Worm (Caenorhabditis elegans) whole organism, L3 larva: ENCODE data around the gene irld-27.

Experiments used
- R02D3.7 ChIP-seq: fragments of 150-350 bp; optimal IDR thresholded peaks from 2 replicates; lab custom pipeline; 2014; ENCODE audit warnings: missing biosample characterization, missing genetic modification characterization
- ZK546.5 ChIP-seq: sonication (generic microtip); optimal IDR thresholded peaks from 2 replicates; lab custom pipeline; 2017; ENCODE audit warnings: missing biosample characterization, missing genetic modification characterization
- ceh-16 ChIP-seq: sonication (generic microtip); optimal IDR thresholded peaks from 2 replicates; lab custom pipeline; 2017; ENCODE audit warnings: missing biosample characterization, missing genetic modification characterization
- ceh-82 ChIP-seq: fragments of 150-350 bp; optimal IDR thresholded peaks from 2 replicates; lab custom pipeline; 2014; ENCODE audit warnings: missing biosample characterization, missing genetic modification characterization
- ceh-9 ChIP-seq: sonication (generic microtip); optimal IDR thresholded peaks from 2 replicates; lab custom pipeline; 2018; ENCODE audit warnings: missing biosample characterization, missing genetic modification characterization
- daf-12 ChIP-seq: fragments of 150-350 bp; optimal IDR thresholded peaks from 2 replicates; lab custom pipeline; 2014; ENCODE audit warnings: missing biosample characterization, missing genetic modification reagents, missing genetic modification characterization
- elt-1 ChIP-seq: fragments of 150-350 bp; optimal IDR thresholded peaks from 2 replicates; lab custom pipeline; 2014; ENCODE audit warnings: missing biosample characterization, missing genetic modification characterization
- elt-2 ChIP-seq: sonication (generic microtip); optimal IDR thresholded peaks from 2 replicates; lab custom pipeline; 2016; ENCODE audit warnings: missing genetic modification reagents, mild to moderate bottlenecking, missing genetic modification characterization, missing compliant biosample characterization
- elt-3 ChIP-seq, 3 experiments: fragments of 150-350 bp in 1 of 3; sonication (generic microtip) in 2 of 3; optimal IDR thresholded peaks; 2 replicates in 2 of 3; 4 replicates in 1 of 3; lab custom pipeline; 2014 to 2017; ENCODE audit warnings: missing biosample characterization in 3 of 3, missing genetic modification characterization in 3 of 3
- eor-1 ChIP-seq, 2 experiments: fragments of 150-350 bp; optimal IDR thresholded peaks; 2 replicates each; lab custom pipeline; 2014 to 2018; ENCODE audit warnings: missing biosample characterization in 2 of 2, missing genetic modification characterization in 2 of 2
- fkh-10 ChIP-seq: sonication (generic microtip); optimal IDR thresholded peaks from 2 replicates; lab custom pipeline; 2017; ENCODE audit warnings: missing biosample characterization, missing genetic modification reagents, missing genetic modification characterization
- fkh-2 ChIP-seq: fragments of 150-350 bp; optimal IDR thresholded peaks from 2 replicates; lab custom pipeline; 2014; ENCODE audit warnings: missing biosample characterization, missing genetic modification reagents, missing genetic modification characterization
- fos-1 ChIP-seq: fragments of 150-350 bp; optimal IDR thresholded peaks from 2 replicates; lab custom pipeline; 2014; ENCODE audit warnings: missing biosample characterization, missing genetic modification characterization
- lin-15B ChIP-seq: fragments of 150-350 bp; optimal IDR thresholded peaks from 2 replicates; lab custom pipeline; 2014; ENCODE audit warnings: missing biosample characterization, missing genetic modification characterization
- lin-39 ChIP-seq: fragments of 150-350 bp; optimal IDR thresholded peaks from 2 replicates; lab custom pipeline; 2018; ENCODE audit warnings: missing biosample characterization, missing genetic modification reagents, missing genetic modification characterization
- lsy-12 ChIP-seq: sonication (generic microtip); optimal IDR thresholded peaks from 2 replicates; lab custom pipeline; 2016; ENCODE audit warnings: mild to moderate bottlenecking, missing genetic modification characterization, missing compliant biosample characterization
- mdl-1 ChIP-seq: fragments of 150-350 bp; optimal IDR thresholded peaks from 2 replicates; lab custom pipeline; 2014; ENCODE audit warnings: missing biosample characterization, missing genetic modification characterization
- nhr-11 ChIP-seq: fragments of 150-350 bp; optimal IDR thresholded peaks from 2 replicates; lab custom pipeline; 2014; ENCODE audit warnings: missing biosample characterization, missing genetic modification characterization
- nhr-12 ChIP-seq: fragments of 150-350 bp; optimal IDR thresholded peaks from 2 replicates; lab custom pipeline; 2014; ENCODE audit warnings: missing biosample characterization, missing genetic modification characterization
- nhr-25 ChIP-seq: sonication (generic microtip); optimal IDR thresholded peaks from 2 replicates; lab custom pipeline; 2017; ENCODE audit warnings: missing biosample characterization, missing genetic modification characterization
- nhr-28 ChIP-seq: fragments of 150-350 bp; optimal IDR thresholded peaks from 2 replicates; lab custom pipeline; 2014; ENCODE audit warnings: missing biosample characterization, missing genetic modification characterization
- nhr-67 ChIP-seq: fragments of 150-350 bp; optimal IDR thresholded peaks from 2 replicates; lab custom pipeline; 2014; ENCODE audit warnings: missing biosample characterization, missing genetic modification characterization
- nhr-76 ChIP-seq: fragments of 150-350 bp; sonication (generic microtip); optimal IDR thresholded peaks from 5 replicates; lab custom pipeline; 2014; ENCODE audit warnings: missing biosample characterization, missing genetic modification characterization
- nhr-77 ChIP-seq: fragments of 150-350 bp; optimal IDR thresholded peaks from 2 replicates; lab custom pipeline; 2014; ENCODE audit warnings: missing biosample characterization, missing genetic modification characterization
- pha-4 ChIP-seq: fragments of 150-350 bp; optimal IDR thresholded peaks from 2 replicates; lab custom pipeline; 2014; ENCODE audit warnings: missing biosample characterization, missing genetic modification reagents, missing genetic modification characterization
- pqm-1 ChIP-seq: fragments of 150-350 bp; optimal IDR thresholded peaks from 2 replicates; lab custom pipeline; 2017; ENCODE audit warnings: missing biosample characterization, missing genetic modification characterization, inconsistent platforms
- skn-1 ChIP-seq: fragments of 150-350 bp; optimal IDR thresholded peaks from 2 replicates; lab custom pipeline; 2014; ENCODE audit warnings: missing biosample characterization, missing genetic modification characterization
- snpc-4 ChIP-seq: fragments of 150-350 bp; optimal IDR thresholded peaks from 2 replicates; lab custom pipeline; 2014; ENCODE audit warnings: missing biosample characterization, missing genetic modification characterization
- tbx-2 ChIP-seq: sonication (generic microtip); optimal IDR thresholded peaks from 2 replicates; lab custom pipeline; 2016; ENCODE audit warnings: mild to moderate bottlenecking, missing genetic modification characterization, missing compliant biosample characterization
- unc-39 ChIP-seq: sonication (generic microtip); optimal IDR thresholded peaks from 4 replicates; lab custom pipeline; 2017; ENCODE audit warnings: missing biosample characterization, missing genetic modification characterization
- ztf-11 ChIP-seq: fragments of 150-350 bp; optimal IDR thresholded peaks from 2 replicates; lab custom pipeline; 2014; ENCODE audit warnings: missing biosample characterization, missing genetic modification characterization
- ztf-4 ChIP-seq: fragments of 150-350 bp; optimal IDR thresholded peaks from 2 replicates; lab custom pipeline; 2014; ENCODE audit warnings: missing biosample characterization, missing genetic modification characterization

irld-27 gene

ce11 chrII:3310957-3311657, 21.0 kb upstream of the irld-27 start:
- TF ChIP-seq fkh-2: no peak
- TF ChIP-seq pqm-1 (tag; lab: Kevin White, UChicago): no peak
- TF ChIP-seq nhr-67 (tag; lab: Kevin White, UChicago): no peak
- no peak for TF ChIP-seq ceh-82 (tag; lab: Kevin White, UChicago)
- TF ChIP-seq elt-2: peak; percentile 46

DNA sequence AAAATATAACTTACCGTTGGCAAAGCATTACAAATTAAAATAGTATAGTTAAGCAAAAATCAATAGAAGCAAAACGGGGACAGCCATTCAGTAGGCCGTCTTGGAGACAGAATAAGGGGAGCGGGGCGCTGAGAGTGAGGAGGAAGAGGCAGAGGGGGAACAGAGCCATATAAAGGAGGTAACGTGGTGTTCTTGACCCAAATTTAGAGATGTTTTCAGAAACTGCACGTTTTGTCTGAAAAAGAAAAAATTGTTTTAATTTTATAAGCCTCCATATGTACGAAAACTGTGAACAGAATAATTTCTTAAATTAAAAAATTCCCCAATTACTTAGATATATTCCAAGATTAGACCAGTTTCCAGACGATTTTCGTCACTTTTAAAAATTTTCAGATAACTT, 18.7 kb upstream of the irld-27 start, which contains the start of gene F39E9.6:
TSS of gene F39E9.6 (minus strand) at position 101 of the 400 bp plus-strand sequence.
- TF ChIP-seq ZK546.5 (tag; lab: Kevin White, UChicago) (no peak), nhr-11 (tag; lab: Kevin White, UChicago) (no peak), tbx-2 (tag; lab: Kevin White, UChicago) (no peak), snpc-4 (tag; lab: Kevin White, UChicago) (no peak), elt-3 (tag; optimal IDR thresholded peaks at IDR 0.05; lab: Kevin White, UChicago) (no peak), fkh-2 (no peak), ztf-11 (tag; lab: Kevin White, UChicago) (no peak), nhr-76 (no peak), lin-39 (tag; lab: Kevin White, UChicago) (no peak), ztf-4 (no peak), nhr-12 (tag; lab: Kevin White, UChicago) (no peak), mdl-1 (tag; lab: Kevin White, UChicago) (no peak), fkh-10 (no peak), lsy-12 (no peak), R02D3.7 (tag; lab: Kevin White, UChicago) (no peak), lin-15B (tag; lab: Kevin White, UChicago) (no peak), pha-4 (tag; lab: Kevin White, UChicago) (no peak)

DNA sequence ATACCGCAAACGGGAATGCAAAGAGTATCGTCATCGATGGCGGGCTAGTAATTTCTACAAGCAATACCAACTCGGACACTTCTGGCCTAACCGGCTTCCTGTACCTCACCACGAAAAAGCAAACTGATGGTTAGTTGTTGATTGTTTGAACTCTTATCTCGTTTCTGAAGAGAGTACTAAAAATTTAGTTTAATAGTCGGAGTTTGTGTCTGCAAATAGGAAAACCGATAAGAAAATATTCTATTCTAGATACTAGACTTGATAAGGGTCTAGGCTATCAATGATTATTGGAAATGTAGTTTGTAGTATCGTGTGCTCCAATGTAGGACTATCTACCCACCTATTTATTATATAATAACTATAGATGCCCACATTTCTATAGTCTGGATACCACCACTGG, 13.3 kb upstream of the irld-27 start:
- TF ChIP-seq tbx-2 (tag; lab: Kevin White, UChicago): no peak
- TF ChIP-seq elt-2: peak; percentile 91

DNA sequence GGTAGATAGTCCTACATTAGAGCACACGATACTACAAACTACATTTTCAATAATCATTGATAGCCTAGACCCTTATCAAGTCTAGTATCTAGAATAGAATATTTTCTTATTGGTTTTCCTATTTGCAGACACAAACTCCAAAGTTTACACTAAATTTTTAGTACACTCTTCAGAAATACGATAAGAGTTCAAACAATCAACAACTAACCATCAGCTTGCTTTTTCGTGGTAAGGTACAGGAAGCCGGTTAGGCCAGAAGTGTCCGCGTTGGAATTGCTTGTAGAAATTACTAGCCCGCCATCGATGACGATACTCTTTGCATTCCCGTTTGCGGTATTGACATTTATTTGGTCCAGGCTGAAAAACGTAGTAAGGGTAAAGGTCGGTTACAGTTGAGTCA, 9.9 kb upstream of the irld-27 start, which contains the start of gene Y46D2A.1:
TSS of gene Y46D2A.1 (plus strand) at position 301 of the 400 bp plus-strand sequence.
- TF ChIP-seq elt-1 (tag; lab: Kevin White, UChicago): no peak
- peak; percentile 63 for TF ChIP-seq elt-2

- TF ChIP-seq elt-2: peak; percentile 28
- no peak for TF ChIP-seq mdl-1 (tag; lab: Kevin White, UChicago)
Observed at ce11 chrII:3323179-3323578, 9.0 kb upstream of the irld-27 start, which contains the start of gene Y46D2A.2. Gene Y46D2A.2 (minus strand): TSS chrII:3323279.

DNA sequence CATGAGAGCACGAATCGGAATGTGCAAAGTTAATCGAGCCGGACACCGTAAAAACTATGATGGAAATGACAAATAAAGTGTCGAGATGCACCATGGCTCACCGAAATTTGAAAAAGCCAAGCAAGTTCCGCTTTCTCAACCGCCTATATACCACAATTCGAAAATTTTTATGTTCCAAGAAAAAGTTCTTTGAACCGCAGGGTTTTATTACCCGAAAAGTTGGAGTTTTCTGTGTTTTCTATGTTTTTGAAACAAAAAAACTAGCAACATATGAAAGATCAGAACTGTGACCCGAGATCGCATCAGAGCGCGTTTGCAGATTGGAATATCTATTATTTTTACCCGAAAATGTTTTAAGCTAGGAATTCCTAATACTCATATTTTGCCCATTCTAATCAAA, 5.0 kb upstream of the irld-27 start, which contains the start of gene Y46D2A.3:
TSS of gene Y46D2A.3 (minus strand) at position 101 of the 400 bp plus-strand sequence.
- TF ChIP-seq elt-1 (tag; lab: Kevin White, UChicago) (no peak), unc-39 (tag; lab: Kevin White, UChicago) (no peak), skn-1 (tag; lab: Kevin White, UChicago) (no peak), lsy-12 (no peak), pha-4 (tag; lab: Kevin White, UChicago) (no peak), elt-3 (tag; optimal IDR thresholded peaks at IDR 0.05; lab: Kevin White, UChicago) (no peak), nhr-11 (tag; lab: Kevin White, UChicago) (no peak)

- no peak for TF ChIP-seq nhr-28
- TF ChIP-seq daf-12 (tag; lab: Kevin White, UChicago): no peak
- TF ChIP-seq nhr-12 (tag; lab: Kevin White, UChicago): no peak
- TF ChIP-seq ceh-9 (tag; lab: Kevin White, UChicago): no peak
- TF ChIP-seq ceh-16 (tag; lab: Kevin White, UChicago): no peak
- no peak for TF ChIP-seq nhr-77 (tag; lab: Kevin White, UChicago)
- no peak for TF ChIP-seq elt-1 (tag; lab: Kevin White, UChicago)
- TF ChIP-seq fos-1 (tag; lab: Kevin White, UChicago): no peak
- no peak for TF ChIP-seq ceh-82 (tag; lab: Kevin White, UChicago)
- TF ChIP-seq nhr-67 (tag; lab: Kevin White, UChicago): no peak
- no peak for TF ChIP-seq nhr-25 (tag; lab: Kevin White, UChicago)
- TF ChIP-seq unc-39 (tag; lab: Kevin White, UChicago): no peak
- TF ChIP-seq pha-4 (tag; lab: Kevin White, UChicago): no peak
- no peak for TF ChIP-seq elt-2
- no peak for TF ChIP-seq eor-1 (tag; optimal IDR thresholded peaks at IDR 0.05; lab: Kevin White, UChicago)
Observed at ce11 chrII:3337039-3337438, 4.9 kb downstream of the irld-27 start, which contains the start of gene F14D2.19. Gene F14D2.19 (minus strand): TSS chrII:3337139.
